Worm (Caenorhabditis elegans): ENCODE results near the gene cdc-48.2.

The cdc-48.2 gene

ce11 chrII:8106921-8107695, 31.2 kb upstream of the cdc-48.2 start, which contains the start of the genes chst-1 and C41C4.9 (continued):
- TF ChIP-seq dpl-1 (GFP tag; optimal IDR thresholded peaks at IDR 0.05) (peak; percentile 53), ceh-82 (tag; optimal IDR thresholded peaks at IDR 0.05) (no peak), hif-1 (tag; optimal IDR thresholded peaks at IDR 0.05) (no peak), dmd-8 (GFP tag; IDR thresholded peaks at IDR 0.05) (peak; percentile 99), nhr-6 (tag; optimal IDR thresholded peaks at IDR 0.05) (peak; percentile 79), zag-1 (tag; optimal IDR thresholded peaks at IDR 0.05) (no peak), unc-39 (tag; optimal IDR thresholded peaks at IDR 0.05) (no peak), R02D3.7 (tag; optimal IDR thresholded peaks at IDR 0.05) (no peak), mes-2 (tag; optimal IDR thresholded peaks at IDR 0.05; ENCODE audit: poor library complexity, severe bottlenecking) (peak; percentile 91), nhr-42 (GFP tag; IDR thresholded peaks at IDR 0.05) (no peak; the same call in none of the 2 replicates), ceh-44 (GFP tag; IDR thresholded peaks at IDR 0.05) (peak; percentile 79; the same call in 1 of the 2 replicates), lin-15B (tag; optimal IDR thresholded peaks at IDR 0.05) (no peak), Y105C5A.15 (GFP tag; IDR thresholded peaks at IDR 0.05) (peak; percentile 95), unc-130 (GFP tag; optimal IDR thresholded peaks at IDR 0.05) (peak; percentile 83), F49E8.2 (tag; optimal IDR thresholded peaks at IDR 0.05; ENCODE audit: borderline replicate concordance) (peak; percentile 65), madf-5 (GFP tag; IDR thresholded peaks at IDR 0.05) (peak; percentile 89 to 91; a peak in 3 of 4 replicates), lin-29 (GFP tag; IDR thresholded peaks at IDR 0.05) (peak; percentile 51; the same call in 1 of the 2 replicates), zip-11 (GFP tag; IDR thresholded peaks at IDR 0.05) (peak; percentile 64; the same call in 1 of the 2 replicates), lin-39 (tag; optimal IDR thresholded peaks at IDR 0.05) (no peak), dmd-6 (GFP tag; IDR thresholded peaks at IDR 0.05) (peak; percentile 67), ces-1 (GFP tag; optimal IDR thresholded peaks at IDR 0.05) (no peak), nhr-28 (tag; optimal IDR thresholded peaks at IDR 0.05) (peak; percentile 25), saeg-2 (GFP tag; IDR thresholded peaks at IDR 0.05) (no peak; the same call in 1 of the 2 replicates), php-3 (GFP tag; IDR thresholded peaks at IDR 0.05) (peak; percentile 90), lin-38 (GFP tag; IDR thresholded peaks at IDR 0.05) (no peak; the same call in 1 of the 2 replicates), snpc-4 (tag; optimal IDR thresholded peaks at IDR 0.05) (peak; percentile 3), ama-1 (optimal IDR thresholded peaks at IDR 0.05) (no peak), tra-1 (GFP tag; IDR thresholded peaks at IDR 0.05) (peak; percentile 93), vab-7 (GFP tag; IDR thresholded peaks at IDR 0.05) (peak; percentile 94), F10B5.3 (tag; optimal IDR thresholded peaks at IDR 0.05) (peak; percentile 48), tag-97 (GFP tag; IDR thresholded peaks at IDR 0.05) (no peak), D1046.2 (GFP tag; IDR thresholded peaks at IDR 0.05) (peak; percentile 81; the same call in 1 of the 2 replicates), zfp-3 (GFP tag; conservative IDR thresholded peaks at IDR 0.05) (peak; percentile 83), ctbp-1 (GFP tag; IDR thresholded peaks at IDR 0.05) (peak; percentile 83), nhr-237 (tag; optimal IDR thresholded peaks at IDR 0.05) (no peak), daf-12 (tag; optimal IDR thresholded peaks at IDR 0.05) (no peak), nhr-102 (tag; optimal IDR thresholded peaks at IDR 0.05) (peak; percentile 84), zfp-2 (tag; optimal IDR thresholded peaks at IDR 0.05) (peak; percentile 49), lim-7 (GFP tag; IDR thresholded peaks at IDR 0.05) (peak; percentile 98; the same call in 1 of the 2 replicates), set-16 (GFP tag; IDR thresholded peaks at IDR 0.05) (no peak), ceh-28 (tag; optimal IDR thresholded peaks at IDR 0.05) (no peak), dve-1 (tag; optimal IDR thresholded peaks at IDR 0.05; ENCODE audit: insufficient read depth) (peak; percentile 78), mxl-3 (GFP tag; optimal IDR thresholded peaks at IDR 0.05) (peak; percentile 82), daf-19 (GFP tag; conservative IDR thresholded peaks at IDR 0.05) (peak; percentile 87), nhr-48 (tag; optimal IDR thresholded peaks at IDR 0.05) (peak; percentile 56), lin-1 (GFP tag; IDR thresholded peaks at IDR 0.05) (peak; percentile 96), daf-8 (GFP tag; IDR thresholded peaks at IDR 0.05) (0 out of 2 replicates have a peak, but pooled peaks have one; percentile 70), lin-13 (GFP tag; optimal IDR thresholded peaks at IDR 0.05) (peak; percentile 40), hlh-11 (tag; optimal IDR thresholded peaks at IDR 0.05) (peak; percentile 74), F26F4.8 (GFP tag; conservative IDR thresholded peaks at IDR 0.05) (peak; percentile 97)
